Worm (Caenorhabditis elegans) whole organism, L4 larva: ENCODE data around the gene gadr-2.

Experiments
- T26A8.4 ChIP-seq: fragments of 200-800 bp; sonication (Bioruptor generic); IDR thresholded peaks from 2 replicates; pipeline ENCODE4 v1.3.6; 2022; ENCODE audit warnings: missing genetic modification characterization, missing compliant biosample characterization
- ZK337.2 ChIP-seq: fragments of 200-800 bp; sonication (Bioruptor generic); IDR thresholded peaks from 2 replicates; pipeline ENCODE4 v1.3.6; 2022; ENCODE audit warnings: missing genetic modification reagents, missing genetic modification characterization, missing compliant biosample characterization
- ZK546.5 ChIP-seq, 2 experiments: sonication (generic microtip); optimal IDR thresholded peaks; 2 replicates each; lab custom pipeline; 2017; ENCODE audit warnings: missing biosample characterization in 2 of 2, missing genetic modification characterization in 2 of 2
- aly-2 ChIP-seq: sonication (generic microtip); optimal IDR thresholded peaks from 2 replicates; lab custom pipeline; 2018; ENCODE audit warnings: missing biosample characterization, missing genetic modification characterization
- ama-1 ChIP-seq: fragments of 150-350 bp; optimal IDR thresholded peaks from 2 replicates; lab custom pipeline; 2014; ENCODE audit warnings: inconsistent platforms, mixed read lengths
- ceh-28 ChIP-seq: fragments of 150-350 bp; optimal IDR thresholded peaks from 2 replicates; lab custom pipeline; 2014; ENCODE audit warnings: missing biosample characterization, missing genetic modification reagents, missing genetic modification characterization
- daf-19 ChIP-seq: fragments of 200-800 bp; sonication (Bioruptor generic); conservative IDR thresholded peaks from 2 replicates; pipeline ENCODE4 v1.3.6; 2022; ENCODE audit warnings: missing genetic modification characterization, missing compliant biosample characterization
- lir-3 ChIP-seq: sonication (generic microtip); optimal IDR thresholded peaks from 2 replicates; lab custom pipeline; 2016; ENCODE audit warnings: mild to moderate bottlenecking, missing genetic modification characterization, missing compliant biosample characterization
- lsy-2 ChIP-seq, 2 experiments: fragments of 150-350 bp in 1 of 2; sonication (generic microtip) in 1 of 2; optimal IDR thresholded peaks; 2 replicates each; lab custom pipeline; 2014 to 2017; ENCODE audit warnings: missing biosample characterization in 2 of 2, missing genetic modification characterization in 2 of 2
- nhr-25 ChIP-seq: sonication (generic microtip); optimal IDR thresholded peaks from 2 replicates; lab custom pipeline; 2017; ENCODE audit warnings: missing genetic modification characterization, mild to moderate bottlenecking, missing compliant biosample characterization, antibody characterized with exemption, moderate library complexity, borderline replicate concordance; ENCODE audit not compliant: insufficient read depth
- nhr-6 ChIP-seq: fragments of 150-350 bp; optimal IDR thresholded peaks from 2 replicates; lab custom pipeline; 2014; ENCODE audit warnings: missing biosample characterization, missing genetic modification characterization
- nhr-76 ChIP-seq: fragments of 150-350 bp; optimal IDR thresholded peaks from 2 replicates; lab custom pipeline; 2014; ENCODE audit warnings: missing biosample characterization, missing genetic modification characterization
- set-16 ChIP-seq: fragments of 200-800 bp; sonication (Bioruptor generic); IDR thresholded peaks from 2 replicates; pipeline ENCODE4 v1.3.6; 2022; ENCODE audit warnings: missing genetic modification reagents, missing genetic modification characterization, missing compliant biosample characterization
- tra-1 ChIP-seq: fragments of 200-800 bp; sonication (Bioruptor generic); IDR thresholded peaks from 2 replicates; pipeline ENCODE4 v1.3.6; 2022; ENCODE audit warnings: missing genetic modification reagents, missing genetic modification characterization, missing compliant biosample characterization

ce11 chrIV:9441391-9441790 lies 43.5 kb downstream of the gadr-2 start:
- no peak for TF ChIP-seq nhr-25 (tag; lab: Kevin White, UChicago)
- TF ChIP-seq T26A8.4 (GFP tag; lab: Robert Waterston, UW), result no peak
- no peak for TF ChIP-seq ZK546.5 (tag; optimal IDR thresholded peaks at IDR 0.05; lab: Kevin White, UChicago)
- no peak for TF ChIP-seq lir-3 (tag; lab: Kevin White, UChicago)
- no peak for TF ChIP-seq tra-1 (GFP tag; lab: Robert Waterston, UW)
- no peak for TF ChIP-seq nhr-76 (tag; lab: Kevin White, UChicago)
- TF ChIP-seq daf-19, result no peak
- no peak for TF ChIP-seq nhr-6 (tag; lab: Kevin White, UChicago)
- no peak for TF ChIP-seq ZK337.2 (GFP tag; lab: Robert Waterston, UW)
- no peak for TF ChIP-seq aly-2 (tag; lab: Kevin White, UChicago)
- no peak for TF ChIP-seq lsy-2 (tag; optimal IDR thresholded peaks at IDR 0.05; lab: Kevin White, UChicago)
- TF ChIP-seq set-16 (GFP tag; lab: Robert Waterston, UW), result no peak
- TF ChIP-seq ceh-28, result no peak
- no peak for TF ChIP-seq ama-1
